Worm (Caenorhabditis elegans): Measurements from ENCODE around the gene arx-6.

ce11 chrIII:4917077-4917476 is 38.6 kb downstream of the arx-6 start, which contains the start of gene rars-1:
- TF ChIP-seq egl-27 (tag; optimal IDR thresholded peaks at IDR 0.05) (no peak), hlh-4 (tag; optimal IDR thresholded peaks at IDR 0.05) (no peak), ceh-63 (GFP tag; optimal IDR thresholded peaks at IDR 0.05) (no peak), fkh-8 (tag; optimal IDR thresholded peaks at IDR 0.05) (no peak), ama-1 (optimal IDR thresholded peaks at IDR 0.05) (no peak), sup-37 (GFP tag; optimal IDR thresholded peaks at IDR 0.05) (no peak), lir-3 (tag; optimal IDR thresholded peaks at IDR 0.05; ENCODE audit: poor library complexity) (no peak), nhr-237 (tag; optimal IDR thresholded peaks at IDR 0.05) (no peak), lin-13 (GFP tag; optimal IDR thresholded peaks at IDR 0.05) (no peak), skn-1 (tag; optimal IDR thresholded peaks at IDR 0.05) (no peak), pqm-1 (tag; optimal IDR thresholded peaks at IDR 0.05) (no peak)

All from whole organism, L1 larva.